Worm (Caenorhabditis elegans): ENCODE results near the gene Y54E2A.7.

- TF ChIP-seq tbx-2 (tag; optimal IDR thresholded peaks at IDR 0.05) = no peak
- TF ChIP-seq mml-1 (tag; optimal IDR thresholded peaks at IDR 0.05) = no peak
- TF ChIP-seq zag-1 (tag; optimal IDR thresholded peaks at IDR 0.05) = no peak
- TF ChIP-seq skn-1 (tag; optimal IDR thresholded peaks at IDR 0.05) = no peak
- no peak for TF ChIP-seq elt-3 (tag; optimal IDR thresholded peaks at IDR 0.05)
- TF ChIP-seq egl-27 (tag; optimal IDR thresholded peaks at IDR 0.05) = no peak
Measured at ce11 chrII:14810609-14811008, 37.8 kb upstream of the Y54E2A.7 start.
